Worm (Caenorhabditis elegans): ENCODE measurements around the gene lpin-1.

DNA sequence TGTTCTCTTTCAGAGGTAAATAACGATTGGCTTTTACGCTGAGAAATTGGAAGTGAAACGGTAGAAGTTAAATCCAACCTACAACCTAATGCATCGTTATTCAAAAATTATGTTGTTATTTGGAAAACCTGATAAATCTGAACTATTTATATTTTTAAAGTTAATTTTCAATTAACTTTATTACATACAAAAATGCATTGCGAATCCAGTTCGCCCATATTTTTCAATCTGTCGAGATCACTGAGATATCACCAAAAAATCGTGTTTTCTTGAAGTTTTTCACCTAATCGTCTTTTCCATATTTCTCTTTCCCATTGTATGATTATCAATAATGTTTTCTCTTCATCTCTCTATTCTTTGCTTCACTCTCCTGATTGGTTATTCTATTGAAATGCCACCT is 33.3 kb downstream of the lpin-1 start, which contains the start of gene F53F4.15:
- TF ChIP-seq elt-3 (tag; optimal IDR thresholded peaks at IDR 0.05) (no peak), skn-1 (tag; optimal IDR thresholded peaks at IDR 0.05) (no peak), aly-2 (tag; optimal IDR thresholded peaks at IDR 0.05) (no peak), nhr-11 (tag; optimal IDR thresholded peaks at IDR 0.05) (no peak), ztf-11 (tag; optimal IDR thresholded peaks at IDR 0.05) (no peak), unc-30 (tag; optimal IDR thresholded peaks at IDR 0.05) (no peak), Y116A8C.19 (tag; optimal IDR thresholded peaks at IDR 0.05; ENCODE audit: borderline replicate concordance) (no peak), egl-27 (tag; optimal IDR thresholded peaks at IDR 0.05) (no peak)
